Worm (Caenorhabditis elegans): ENCODE data around the gene obr-2.

DNA sequence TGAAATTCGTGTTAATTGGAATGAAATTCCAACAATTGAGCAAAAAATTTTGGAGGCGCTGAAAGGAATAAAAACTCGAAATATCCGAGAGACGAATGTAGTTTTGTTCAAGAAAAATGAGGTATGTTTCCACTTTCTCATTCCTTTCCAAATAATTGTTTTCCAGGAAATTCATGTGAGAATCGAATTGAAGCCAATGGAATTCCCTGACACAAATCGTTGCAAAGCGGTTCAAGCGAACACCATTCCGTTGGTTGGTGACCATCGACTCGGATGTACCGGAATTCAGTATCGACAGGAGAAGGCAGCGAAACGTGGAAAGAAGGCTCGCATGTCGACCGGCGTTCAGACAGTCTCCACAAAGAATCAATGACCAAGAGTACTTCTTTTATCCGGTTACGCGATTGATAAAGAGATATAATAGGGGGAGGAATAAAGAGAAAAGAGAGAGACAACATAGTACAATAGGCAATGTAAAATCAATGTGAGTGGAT is 42.3 kb upstream of the obr-2 start:
- TF ChIP-seq him-1 (tag; optimal IDR thresholded peaks at IDR 0.05) (no peak), W03F9.2 (tag; optimal IDR thresholded peaks at IDR 0.05) (no peak)
